Fruit fly (Drosophila melanogaster) whole organism, wandering third instar larva: ENCODE results near the gene CG34456.
A peak's percentile ranks its signal among the peaks of the same experiment; 100 is the strongest.

ENCODE experiments used
- Hnf4 ChIP-seq: fragments of 200-800 bp; sonication (Bioruptor generic); optimal IDR thresholded peaks from 2 replicates; lab custom pipeline; 2016; ENCODE audit warnings: missing biosample characterization, mild to moderate bottlenecking, missing genetic modification characterization
- Hr83 ChIP-seq: fragments of 200-300 bp; sonication (Bioruptor generic); optimal IDR thresholded peaks from 2 replicates; lab custom pipeline; 2016; ENCODE audit warnings: missing biosample characterization, mild to moderate bottlenecking, missing genetic modification characterization, moderate library complexity; ENCODE audit not compliant: poor library complexity, severe bottlenecking
- Jra ChIP-seq: sonication (Bioruptor generic); optimal IDR thresholded peaks from 2 replicates; lab custom pipeline; 2016; ENCODE audit warnings: missing biosample characterization, missing genetic modification characterization
- Mio ChIP-seq: sonication (Bioruptor generic); optimal IDR thresholded peaks from 2 replicates; lab custom pipeline; 2016; ENCODE audit warnings: missing biosample characterization, missing genetic modification characterization
- OdsH ChIP-seq: fragments of 200-800 bp; sonication (Bioruptor generic); optimal IDR thresholded peaks from 2 replicates; lab custom pipeline; 2016; ENCODE audit warnings: missing biosample characterization, mild to moderate bottlenecking, missing genetic modification characterization
- br ChIP-seq: fragments of 200-800 bp; sonication (Bioruptor generic); optimal IDR thresholded peaks from 2 replicates; lab custom pipeline; 2016; ENCODE audit warnings: missing biosample characterization, missing genetic modification characterization
- dsf ChIP-seq: sonication (Bioruptor generic); optimal IDR thresholded peaks from 2 replicates; lab custom pipeline; 2016; ENCODE audit warnings: missing biosample characterization, missing genetic modification characterization, borderline replicate concordance
- foxo ChIP-seq, 2 experiments: fragments of 200-800 bp; sonication (Bioruptor generic); optimal IDR thresholded peaks; 2 replicates in 1 of 2; 3 replicates in 1 of 2; lab custom pipeline; 2016 to 2017; ENCODE audit warnings: missing biosample characterization in 2 of 2, missing genetic modification characterization in 2 of 2
- h ChIP-seq: fragments of 200-800 bp; sonication (Bioruptor generic); optimal IDR thresholded peaks from 3 replicates; lab custom pipeline; 2016; ENCODE audit warnings: missing biosample characterization, mild to moderate bottlenecking, missing genetic modification characterization
- lola ChIP-seq: fragments of >200 bp; optimal IDR thresholded peaks from 2 replicates; lab custom pipeline; 2017; ENCODE audit warnings: missing biosample characterization, missing genetic modification characterization
- psq ChIP-seq: fragments of 200-800 bp; sonication (Bioruptor generic); optimal IDR thresholded peaks from 3 replicates; lab custom pipeline; 2017; ENCODE audit warnings: missing biosample characterization, mild to moderate bottlenecking, missing genetic modification characterization, moderate library complexity
- sage ChIP-seq: fragments of 200-800 bp; sonication (Bioruptor generic); optimal IDR thresholded peaks from 2 replicates; lab custom pipeline; 2016; ENCODE audit warnings: missing biosample characterization, mild to moderate bottlenecking, missing genetic modification characterization
- usp ChIP-seq: fragments of >200 bp; optimal IDR thresholded peaks from 2 replicates; lab custom pipeline; 2017; ENCODE audit warnings: missing biosample characterization, missing genetic modification characterization

- peak; percentile 68 for TF ChIP-seq Jra (GFP tag; lab: Kevin White, UChicago)
- TF ChIP-seq lola (GFP tag; lab: Kevin White, UChicago) = no peak
- peak; percentile 48 for TF ChIP-seq Hnf4 (GFP tag; lab: Kevin White, UChicago)
- no peak for TF ChIP-seq h (GFP tag; lab: Kevin White, UChicago)
- TF ChIP-seq foxo (GFP tag; optimal IDR thresholded peaks at IDR 0.05; lab: Kevin White, UChicago) = peak in 1 of 2 experiments; percentile 64
- TF ChIP-seq sage (GFP tag; lab: Kevin White, UChicago) = no peak
- TF ChIP-seq dsf (GFP tag; lab: Kevin White, UChicago) = peak; percentile 59
- no peak for TF ChIP-seq br (GFP tag; lab: Kevin White, UChicago)
- peak; percentile 9 for TF ChIP-seq OdsH (GFP tag; lab: Kevin White, UChicago)
- peak; percentile 99 for TF ChIP-seq psq
- TF ChIP-seq Hr83 (GFP tag; lab: Kevin White, UChicago) = peak; percentile 15
- no peak for TF ChIP-seq usp (GFP tag; lab: Kevin White, UChicago)
- no peak for TF ChIP-seq Mio (GFP tag; lab: Kevin White, UChicago)
These were observed 5.0 kb downstream of the CG34456 start, which contains the start of the genes Klp67A and CG4452 for dm6 chr3L:9366850-9367430.
